Fruit fly (Drosophila melanogaster): ENCODE measurements around the gene CG2310.

Gene CG2310

DNA sequence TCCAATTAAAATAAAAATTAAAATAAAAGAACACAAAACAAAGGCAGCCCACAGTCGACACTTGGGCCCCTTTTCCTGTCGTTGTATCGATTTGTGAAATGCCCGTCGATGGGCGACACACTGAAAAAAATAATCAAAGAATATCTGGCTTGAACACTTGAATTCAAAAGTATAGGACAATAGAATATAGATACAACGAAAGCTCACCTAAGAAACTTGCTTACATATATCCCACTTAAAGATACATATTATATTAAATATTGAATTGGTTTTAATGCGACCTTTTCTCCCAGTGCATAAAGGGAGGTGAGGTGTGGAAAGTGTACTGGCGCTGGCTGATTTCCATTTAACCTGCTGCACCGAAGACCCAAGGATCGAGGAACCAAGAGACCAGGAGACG, 28.8 kb upstream of the CG2310 start (continued):
- TF ChIP-seq Xbp1 (GFP tag; optimal IDR thresholded peaks at IDR 0.05) (peak; percentile 6), CkIIα-i1 (GFP tag; IDR thresholded peaks at IDR 0.05) (no peak), gcm (GFP tag; optimal IDR thresholded peaks at IDR 0.05) (peak; percentile 46), CG18262 (tag; optimal IDR thresholded peaks at IDR 0.05) (peak; percentile 78), Usf (GFP tag; optimal IDR thresholded peaks at IDR 0.05) (peak; percentile 13), mirr (GFP tag; optimal IDR thresholded peaks at IDR 0.05) (no peak), CG6175 (GFP tag; IDR thresholded peaks at IDR 0.05) (no peak), CG10654 (GFP tag; optimal IDR thresholded peaks at IDR 0.05) (peak; percentile 44), CG3163 (GFP tag; optimal IDR thresholded peaks at IDR 0.05) (no peak), disco-r (GFP tag; optimal IDR thresholded peaks at IDR 0.05) (no peak), danr (GFP tag; IDR thresholded peaks at IDR 0.05) (peak; percentile 33; the same call in 1 of the 2 replicates), CG15073 (GFP tag; optimal IDR thresholded peaks at IDR 0.05) (no peak), CG6654 (GFP tag; optimal IDR thresholded peaks at IDR 0.05) (no peak), cato (GFP tag; optimal IDR thresholded peaks at IDR 0.05; ENCODE audit: borderline replicate concordance) (no peak), Atf-2 (GFP tag; optimal IDR thresholded peaks at IDR 0.05) (no peak), CG4328 (GFP tag; optimal IDR thresholded peaks at IDR 0.05) (no peak), NfI (GFP tag; optimal IDR thresholded peaks at IDR 0.05) (no peak), CG10431 (GFP tag; optimal IDR thresholded peaks at IDR 0.05) (no peak), CG8924 (tag; optimal IDR thresholded peaks at IDR 0.05) (peak; percentile 59), bsh (GFP tag; optimal IDR thresholded peaks at IDR 0.05) (peak in 1 of 2 experiments; percentile 74), Oli (tag; optimal IDR thresholded peaks at IDR 0.05) (peak; percentile 53), CG3838 (GFP tag; optimal IDR thresholded peaks at IDR 0.05) (no peak), CG3726 (GFP tag; IDR thresholded peaks at IDR 0.05) (peak; percentile 67; the same call in 2 of the 3 replicates), CG7963 (GFP tag; IDR thresholded peaks at IDR 0.05; ENCODE audit: partially characterized antibody) (no peak), org-1 (GFP tag; optimal IDR thresholded peaks at IDR 0.05) (no peak), YL-1 (GFP tag; optimal IDR thresholded peaks at IDR 0.05) (no peak), cwo (GFP tag; optimal IDR thresholded peaks at IDR 0.05) (no peak), ab (GFP tag; optimal IDR thresholded peaks at IDR 0.05) (no peak), bab2 (GFP tag; optimal IDR thresholded peaks at IDR 0.05) (peak; percentile 42), mld (GFP tag; IDR thresholded peaks at IDR 0.05; ENCODE audit: partially characterized antibody) (no peak), onecut (GFP tag; IDR thresholded peaks at IDR 0.05) (peak; percentile 43), pum (GFP tag; optimal IDR thresholded peaks at IDR 0.05) (no peak), CG17385 (GFP tag; optimal IDR thresholded peaks at IDR 0.05) (no peak), twi (tag; optimal IDR thresholded peaks at IDR 0.05) (peak; percentile 16), Antp (GFP tag; optimal IDR thresholded peaks at IDR 0.05) (no peak), odd (GFP tag; optimal IDR thresholded peaks at IDR 0.05) (no peak), gce (GFP tag; IDR thresholded peaks at IDR 0.05) (no peak), CG3281 (GFP tag; optimal IDR thresholded peaks at IDR 0.05) (no peak), CG34224 (GFP tag; IDR thresholded peaks at IDR 0.05; ENCODE audit: partially characterized antibody) (no peak), CG1024 (GFP tag; IDR thresholded peaks at IDR 0.05) (no peak), dmrt11E (tag; optimal IDR thresholded peaks at IDR 0.05) (peak; percentile 88), Atf6 (GFP tag; IDR thresholded peaks at IDR 0.05) (no peak), CG32532 (GFP tag; IDR thresholded peaks at IDR 0.05) (no peak), hth (optimal IDR thresholded peaks at IDR 0.05) (no peak), Dip3 (GFP tag; optimal IDR thresholded peaks at IDR 0.05) (no peak), hb (GFP tag; IDR thresholded peaks at IDR 0.05; ENCODE audit: partially characterized antibody) (no peak), CG2889 (GFP tag; IDR thresholded peaks at IDR 0.05) (no peak), CG33557 (GFP tag; optimal IDR thresholded peaks at IDR 0.05) (peak; percentile 53), CG8388 (GFP tag; optimal IDR thresholded peaks at IDR 0.05) (peak; percentile 49), CG1792 (GFP tag; optimal IDR thresholded peaks at IDR 0.05) (no peak), CG16815 (GFP tag; optimal IDR thresholded peaks at IDR 0.05) (peak; percentile 41), vvl (GFP tag; IDR thresholded peaks at IDR 0.05) (peak; percentile 80)
